Worm (Caenorhabditis elegans) whole organism, L4 larva: Measurements from ENCODE around the gene F25G6.9.

Experiments
- D1046.2 ChIP-seq: fragments of 200-800 bp; sonication (Bioruptor generic); IDR thresholded peaks from 2 replicates; pipeline ENCODE4 v1.3.6; 2022; ENCODE audit warnings: missing genetic modification characterization, missing compliant biosample characterization
- F26F4.8 ChIP-seq: fragments of 200-800 bp; sonication (Bioruptor generic); conservative IDR thresholded peaks from 2 replicates; pipeline ENCODE4 v1.3.6; 2022; ENCODE audit warnings: missing genetic modification characterization, missing compliant biosample characterization
- F37D6.2 ChIP-seq: sonication (generic microtip); optimal IDR thresholded peaks from 2 replicates; lab custom pipeline; 2016; ENCODE audit warnings: mild to moderate bottlenecking, missing genetic modification characterization, missing compliant biosample characterization
- T20F7.1 ChIP-seq: fragments of 200-800 bp; sonication (Bioruptor generic); optimal IDR thresholded peaks from 2 replicates; lab custom pipeline; 2018; ENCODE audit warnings: mild to moderate bottlenecking, missing genetic modification characterization, missing compliant biosample characterization
- T26A8.4 ChIP-seq: fragments of 200-800 bp; sonication (Bioruptor generic); IDR thresholded peaks from 2 replicates; pipeline ENCODE4 v1.3.6; 2022; ENCODE audit warnings: missing genetic modification characterization, missing compliant biosample characterization
- Y75B8A.6 ChIP-seq: fragments of 200-800 bp; sonication (Bioruptor generic); IDR thresholded peaks from 2 replicates; pipeline ENCODE4 v1.3.6; 2022; ENCODE audit warnings: missing genetic modification reagents, missing genetic modification characterization, missing compliant biosample characterization
- ZK337.2 ChIP-seq: fragments of 200-800 bp; sonication (Bioruptor generic); IDR thresholded peaks from 2 replicates; pipeline ENCODE4 v1.3.6; 2022; ENCODE audit warnings: missing genetic modification reagents, missing genetic modification characterization, missing compliant biosample characterization
- aha-1 ChIP-seq: fragments of 150-350 bp; peaks from one replicate; lab custom pipeline; 2014; ENCODE audit warnings: missing biosample characterization, missing genetic modification characterization
- aly-2 ChIP-seq: sonication (generic microtip); optimal IDR thresholded peaks from 2 replicates; lab custom pipeline; 2018; ENCODE audit warnings: missing biosample characterization, missing genetic modification characterization
- ama-1 ChIP-seq: fragments of 150-350 bp; optimal IDR thresholded peaks from 2 replicates; lab custom pipeline; 2014; ENCODE audit warnings: inconsistent platforms, mixed read lengths
- attf-4 ChIP-seq: sonication (generic microtip); optimal IDR thresholded peaks from 3 replicates; lab custom pipeline; 2017; ENCODE audit warnings: missing biosample characterization, missing genetic modification characterization
- ceh-20 ChIP-seq: fragments of 200-800 bp; sonication (Bioruptor generic); IDR thresholded peaks from 2 replicates; pipeline ENCODE4 v1.3.6; 2022; ENCODE audit warnings: missing genetic modification reagents, missing genetic modification characterization, missing compliant biosample characterization
- ceh-32 ChIP-seq: sonication (generic microtip); optimal IDR thresholded peaks from 2 replicates; lab custom pipeline; 2016; ENCODE audit warnings: mild to moderate bottlenecking, missing genetic modification characterization, missing compliant biosample characterization; ENCODE audit not compliant: poor library complexity
- ceh-62 ChIP-seq: sonication (generic microtip); optimal IDR thresholded peaks from 2 replicates; lab custom pipeline; 2017; ENCODE audit warnings: missing biosample characterization, missing genetic modification characterization
- cey-2 ChIP-seq: sonication (generic microtip); optimal IDR thresholded peaks from 3 replicates; lab custom pipeline; 2017; ENCODE audit warnings: missing genetic modification characterization, mild to moderate bottlenecking, missing compliant biosample characterization, antibody characterized with exemption, borderline replicate concordance; ENCODE audit not compliant: insufficient read depth
- daf-19 ChIP-seq: fragments of 200-800 bp; sonication (Bioruptor generic); conservative IDR thresholded peaks from 2 replicates; pipeline ENCODE4 v1.3.6; 2022; ENCODE audit warnings: missing genetic modification characterization, missing compliant biosample characterization
- daf-8 ChIP-seq: fragments of 200-800 bp; sonication (Bioruptor generic); IDR thresholded peaks from 2 replicates; pipeline ENCODE4 v1.3.6; 2022; ENCODE audit warnings: missing genetic modification characterization, missing compliant biosample characterization
- dmd-8 ChIP-seq: fragments of 200-800 bp; sonication (Bioruptor generic); IDR thresholded peaks from 2 replicates; pipeline ENCODE4 v1.3.6; 2022; ENCODE audit warnings: missing genetic modification characterization, missing compliant biosample characterization
- dpl-1 ChIP-seq: fragments of 150-350 bp; optimal IDR thresholded peaks from 2 replicates; lab custom pipeline; 2014; ENCODE audit warnings: missing biosample characterization, missing genetic modification reagents, missing genetic modification characterization
- duxl-1 ChIP-seq: sonication (generic microtip); optimal IDR thresholded peaks from 2 replicates; lab custom pipeline; 2016; ENCODE audit warnings: mild to moderate bottlenecking, missing genetic modification characterization, moderate library complexity, missing compliant biosample characterization; ENCODE audit not compliant: poor library complexity
- dve-1 ChIP-seq: sonication (generic microtip); optimal IDR thresholded peaks from 2 replicates; lab custom pipeline; 2017; ENCODE audit warnings: antibody characterized with exemption, mild to moderate bottlenecking, missing genetic modification characterization, missing compliant biosample characterization; ENCODE audit not compliant: insufficient read depth
- egl-27 ChIP-seq: sonication (generic microtip); optimal IDR thresholded peaks from 3 replicates; lab custom pipeline; 2017; ENCODE audit warnings: missing biosample characterization, missing genetic modification reagents, missing genetic modification characterization
- egl-43 ChIP-seq: fragments of 200-800 bp; sonication (Bioruptor generic); IDR thresholded peaks from 2 replicates; pipeline ENCODE4 v1.3.6; 2022; ENCODE audit warnings: missing genetic modification reagents, missing genetic modification characterization, missing compliant biosample characterization
- fkh-10 ChIP-seq: fragments of 150-350 bp; optimal IDR thresholded peaks from 2 replicates; lab custom pipeline; 2014; ENCODE audit warnings: missing biosample characterization, missing genetic modification reagents, missing genetic modification characterization
- gei-8 ChIP-seq: fragments of 200-800 bp; sonication (Bioruptor generic); optimal IDR thresholded peaks from 2 replicates; lab custom pipeline; 2018; ENCODE audit warnings: mild to moderate bottlenecking, missing genetic modification characterization, missing compliant biosample characterization
- hif-1 ChIP-seq, 2 experiments: sonication (generic microtip); optimal IDR thresholded peaks; 2 replicates each; lab custom pipeline; 2016 to 2017; ENCODE audit warnings: missing compliant biosample characterization in 2 of 2, missing genetic modification characterization in 2 of 2, missing genetic modification reagents in 2 of 2, missing genotype in 2 of 2, mild to moderate bottlenecking in 1 of 2
- hlh-30 ChIP-seq: sonication (generic microtip); optimal IDR thresholded peaks from 2 replicates; lab custom pipeline; 2017; ENCODE audit warnings: antibody characterized with exemption, mild to moderate bottlenecking, missing genetic modification characterization, missing compliant biosample characterization; ENCODE audit not compliant: insufficient read depth
- jun-1 ChIP-seq: fragments of 150-350 bp; optimal IDR thresholded peaks from 2 replicates; lab custom pipeline; 2014; ENCODE audit warnings: missing biosample characterization, missing genetic modification reagents, missing genetic modification characterization
- lin-13 ChIP-seq: fragments of 150-350 bp; optimal IDR thresholded peaks from 2 replicates; lab custom pipeline; 2014; ENCODE audit warnings: missing biosample characterization, missing genetic modification reagents, missing genetic modification characterization
- lin-38 ChIP-seq: fragments of 200-800 bp; sonication (Bioruptor generic); IDR thresholded peaks from 2 replicates; pipeline ENCODE4 v1.3.6; 2022; ENCODE audit warnings: missing genetic modification reagents, missing genetic modification characterization, missing compliant biosample characterization
- lin-39 ChIP-seq: fragments of 150-350 bp; optimal IDR thresholded peaks from 2 replicates; lab custom pipeline; 2014; ENCODE audit warnings: missing biosample characterization, missing genetic modification reagents, missing genetic modification characterization
- lir-3 ChIP-seq: sonication (generic microtip); optimal IDR thresholded peaks from 2 replicates; lab custom pipeline; 2016; ENCODE audit warnings: mild to moderate bottlenecking, missing genetic modification characterization, missing compliant biosample characterization
- lsy-2 ChIP-seq, 2 experiments: fragments of 150-350 bp in 1 of 2; sonication (generic microtip) in 1 of 2; optimal IDR thresholded peaks; 2 replicates each; lab custom pipeline; 2014 to 2017; ENCODE audit warnings: missing biosample characterization in 2 of 2, missing genetic modification characterization in 2 of 2
- madf-9 ChIP-seq: fragments of 200-800 bp; sonication (Bioruptor generic); conservative IDR thresholded peaks from 2 replicates; pipeline ENCODE4 v1.3.6; 2022; ENCODE audit warnings: missing genetic modification reagents, missing genetic modification characterization, missing compliant biosample characterization
- mdt-29 ChIP-seq: fragments of 200-800 bp; sonication (Bioruptor generic); IDR thresholded peaks from 2 replicates; pipeline ENCODE4 v1.3.6; 2022; ENCODE audit warnings: missing genetic modification reagents, missing genetic modification characterization, missing compliant biosample characterization
- nhr-10 ChIP-seq: fragments of 150-350 bp; optimal IDR thresholded peaks from 2 replicates; lab custom pipeline; 2014; ENCODE audit warnings: missing biosample characterization, missing genetic modification characterization
- nhr-237 ChIP-seq: sonication (generic microtip); optimal IDR thresholded peaks from 2 replicates; lab custom pipeline; 2017; ENCODE audit warnings: missing biosample characterization, missing genetic modification characterization
- nhr-25 ChIP-seq: sonication (generic microtip); optimal IDR thresholded peaks from 2 replicates; lab custom pipeline; 2017; ENCODE audit warnings: missing genetic modification characterization, mild to moderate bottlenecking, missing compliant biosample characterization, antibody characterized with exemption, moderate library complexity, borderline replicate concordance; ENCODE audit not compliant: insufficient read depth
- nhr-41 ChIP-seq: fragments of 200-800 bp; sonication (Bioruptor generic); IDR thresholded peaks from 2 replicates; pipeline ENCODE4 v1.3.6; 2022; ENCODE audit warnings: missing genetic modification reagents, missing genetic modification characterization, missing compliant biosample characterization
- pha-4 ChIP-seq, 2 experiments: fragments of 150-350 bp in 1 of 2; fragments of 200-800 bp in 1 of 2; sonication (Bioruptor generic) in 1 of 2; IDR thresholded peaks in 1 of 2; optimal IDR thresholded peaks in 1 of 2; 2 replicates each; pipeline versions ENCODE4 v1.3.6 to Lab custom; 2014 to 2022; ENCODE audit warnings: missing genetic modification characterization in 2 of 2, missing genetic modification reagents in 2 of 2, missing biosample characterization in 1 of 2, missing compliant biosample characterization in 1 of 2
- sdz-12 ChIP-seq: fragments of 200-800 bp; sonication (Bioruptor generic); optimal IDR thresholded peaks from 2 replicates; lab custom pipeline; 2018; ENCODE audit warnings: mild to moderate bottlenecking, missing genetic modification characterization, missing compliant biosample characterization
- set-16 ChIP-seq: fragments of 200-800 bp; sonication (Bioruptor generic); IDR thresholded peaks from 2 replicates; pipeline ENCODE4 v1.3.6; 2022; ENCODE audit warnings: missing genetic modification reagents, missing genetic modification characterization, missing compliant biosample characterization
- skn-1 ChIP-seq: fragments of 150-350 bp; optimal IDR thresholded peaks from 2 replicates; lab custom pipeline; 2014; ENCODE audit warnings: missing biosample characterization, missing genetic modification characterization
- spr-3 ChIP-seq: fragments of 200-800 bp; sonication (Bioruptor generic); optimal IDR thresholded peaks from 2 replicates; lab custom pipeline; 2018; ENCODE audit warnings: mild to moderate bottlenecking, missing genetic modification characterization, missing compliant biosample characterization
- unc-62 ChIP-seq, 3 experiments: fragments of 150-350 bp in 1 of 3; sonication (generic microtip); optimal IDR thresholded peaks in 2 of 3; peaks in 1 of 3; 1 replicate in 1 of 3; 2 replicates in 2 of 3; lab custom pipeline; 2014 to 2017; ENCODE audit warnings: missing biosample characterization in 3 of 3, missing genetic modification characterization in 3 of 3, missing genetic modification reagents in 3 of 3, missing genotype in 1 of 3
- zag-1 ChIP-seq: fragments of 150-350 bp; optimal IDR thresholded peaks from 2 replicates; lab custom pipeline; 2014; ENCODE audit warnings: missing biosample characterization, missing genetic modification characterization
- zfp-2 ChIP-seq: sonication (generic microtip); optimal IDR thresholded peaks from 2 replicates; lab custom pipeline; 2016; ENCODE audit warnings: mild to moderate bottlenecking, missing genetic modification characterization, missing compliant biosample characterization
- zfp-3 ChIP-seq: fragments of 200-800 bp; sonication (Bioruptor generic); conservative IDR thresholded peaks from 2 replicates; pipeline ENCODE4 v1.3.6; 2022; ENCODE audit warnings: missing genetic modification reagents, missing genetic modification characterization, missing compliant biosample characterization

Gene F25G6.9

DNA sequence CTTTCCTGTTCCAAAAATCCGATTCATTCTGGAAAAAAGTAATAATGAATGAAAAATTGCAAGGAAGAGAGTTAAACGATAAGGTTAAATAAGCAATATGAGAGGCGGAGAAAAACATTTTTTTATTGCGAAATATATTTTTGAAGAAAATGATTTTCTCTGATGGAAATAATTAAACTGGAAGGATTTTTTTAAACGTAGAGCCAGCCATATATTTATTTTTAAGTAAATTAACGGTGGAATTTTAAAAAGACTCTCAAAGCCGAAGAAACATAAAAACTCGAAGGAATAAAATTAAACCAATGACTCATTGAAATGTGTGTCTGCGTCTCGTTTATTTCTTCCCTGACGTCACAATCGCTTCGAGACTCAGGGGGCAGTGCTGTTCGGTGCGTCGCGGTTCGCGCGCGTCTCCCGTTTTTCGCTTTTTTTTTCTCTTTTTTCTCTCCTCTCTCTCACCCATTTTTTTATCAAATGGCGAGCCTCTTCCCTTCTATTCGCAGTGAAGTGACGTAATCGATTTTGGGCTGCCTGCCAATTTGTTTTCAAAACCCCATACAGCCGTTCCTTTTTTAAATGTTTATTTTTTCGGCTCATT is 36.4 kb upstream of the F25G6.9 start, which contains the start of gene vps-60 (continued):
- TF ChIP-seq F37D6.2 (tag; lab: Kevin White, UChicago) (peak; percentile 69), daf-8 (GFP tag; lab: Robert Waterston, UW) (no peak), mdt-29 (GFP tag; lab: Robert Waterston, UW) (no peak), pha-4 (GFP tag; IDR thresholded peaks at IDR 0.05; lab: Robert Waterston, UW) (peak; percentile 92), pha-4 (tag; optimal IDR thresholded peaks at IDR 0.05; lab: Kevin White, UChicago) (no peak), T26A8.4 (GFP tag; lab: Robert Waterston, UW) (peak; percentile 85), unc-62 (GFP tag; optimal IDR thresholded peaks at IDR 0.05 in 1 of 2; lab: Kevin White, UChicago) (peak in 1 of 2 experiments; percentile 96), unc-62 (tag; optimal IDR thresholded peaks at IDR 0.05; lab: Kevin White, UChicago) (no peak), egl-43 (GFP tag; lab: Robert Waterston, UW) (peak; percentile 74; the same call in 1 of the 2 replicates), gei-8 (GFP tag; lab: Kevin White, UChicago) (no peak), jun-1 (peak; percentile 90), egl-27 (tag; lab: Kevin White, UChicago) (no peak), T20F7.1 (peak; percentile 84), attf-4 (tag; lab: Kevin White, UChicago) (no peak), hif-1 (tag; optimal IDR thresholded peaks at IDR 0.05; lab: Kevin White, UChicago) (peak; percentile 37 to 88), lin-39 (tag; lab: Kevin White, UChicago) (no peak), zag-1 (tag; lab: Kevin White, UChicago) (no peak), dve-1 (tag; lab: Kevin White, UChicago) (peak; percentile 98), lin-13 (GFP tag; lab: Kevin White, UChicago) (peak; percentile 81), D1046.2 (GFP tag; lab: Robert Waterston, UW) (no peak), sdz-12 (GFP tag; lab: Kevin White, UChicago) (peak; percentile 30), duxl-1 (tag; lab: Kevin White, UChicago) (no peak), ceh-20 (peak; percentile 89), nhr-237 (tag; lab: Kevin White, UChicago) (no peak), lir-3 (tag; lab: Kevin White, UChicago) (no peak), cey-2 (tag; lab: Kevin White, UChicago) (peak; percentile 21), Y75B8A.6 (GFP tag; lab: Robert Waterston, UW) (no peak), ama-1 (peak; percentile 50), spr-3 (GFP tag; lab: Kevin White, UChicago) (no peak), ZK337.2 (no peak), nhr-25 (tag; lab: Kevin White, UChicago) (peak; percentile 94), ceh-62 (tag; lab: Kevin White, UChicago) (no peak), aly-2 (tag; lab: Kevin White, UChicago) (no peak), hlh-30 (peak; percentile 93), nhr-41 (GFP tag; lab: Robert Waterston, UW) (0 out of 2 replicates have a peak, but pooled peaks have one; percentile 29), aha-1 (tag; lab: Kevin White, UChicago) (peak; percentile 99), dmd-8 (GFP tag; lab: Robert Waterston, UW) (no peak), zfp-2 (tag; lab: Kevin White, UChicago) (peak; percentile 70), fkh-10 (peak; percentile 74), lin-38 (GFP tag; lab: Robert Waterston, UW) (peak; percentile 77), lsy-2 (tag; optimal IDR thresholded peaks at IDR 0.05; lab: Kevin White, UChicago) (peak; percentile 43 to 92), ceh-32 (tag; lab: Kevin White, UChicago) (no peak), daf-19 (GFP tag; lab: Robert Waterston, UW) (no peak), nhr-10 (tag; lab: Kevin White, UChicago) (peak; percentile 86), madf-9 (GFP tag; lab: Robert Waterston, UW) (peak; percentile 91), set-16 (peak; percentile 84), dpl-1 (GFP tag; lab: Kevin White, UChicago) (peak; percentile 82), zfp-3 (peak; percentile 55; the same call in 1 of the 2 replicates), F26F4.8 (no peak), skn-1 (tag; lab: Kevin White, UChicago) (no peak)
